Fruit fly (Drosophila melanogaster) whole organism, pupa: Measurements from ENCODE around the gene CG3061.

Source experiments
- CG10348 ChIP-seq: fragments of 200-800 bp; sonication (Bioruptor generic); IDR thresholded peaks from 2 replicates; pipeline ENCODE4 v1.3.6; 2022; ENCODE audit warnings: missing biosample characterization, missing genetic modification characterization
- CG12605 ChIP-seq: fragments of 200-800 bp; sonication (Bioruptor generic); IDR thresholded peaks from 2 replicates; pipeline ENCODE4 v1.3.6; 2022; ENCODE audit warnings: missing biosample characterization, missing genetic modification characterization
- CG13204 ChIP-seq: fragments of 200-800 bp; sonication (Bioruptor generic); optimal IDR thresholded peaks from 2 replicates; lab custom pipeline; 2018; ENCODE audit warnings: missing biosample characterization, mild to moderate bottlenecking, missing genetic modification characterization, moderate library complexity
- CG14655 ChIP-seq: fragments of 200-800 bp; sonication (Bioruptor generic); optimal IDR thresholded peaks from 3 replicates; lab custom pipeline; 2017; ENCODE audit warnings: mild to moderate bottlenecking, missing biosample characterization, missing genetic modification reagents, missing genetic modification characterization
- CG15710 ChIP-seq: fragments of 200-800 bp; sonication (Bioruptor generic); optimal IDR thresholded peaks from 2 replicates; lab custom pipeline; 2018; ENCODE audit warnings: missing biosample characterization, mild to moderate bottlenecking, missing genetic modification characterization, moderate library complexity
- CG17806 ChIP-seq: fragments of 200-800 bp; sonication (Bioruptor generic); optimal IDR thresholded peaks from 2 replicates; lab custom pipeline; 2018; ENCODE audit warnings: missing biosample characterization, mild to moderate bottlenecking, missing genetic modification characterization, moderate library complexity
- CG32121 ChIP-seq: fragments of 200-800 bp; sonication (Bioruptor generic); IDR thresholded peaks from 2 replicates; pipeline ENCODE4 v1.3.6; 2022; ENCODE audit warnings: missing biosample characterization, missing genetic modification characterization
- CG34367 ChIP-seq: fragments of 200-800 bp; sonication (Bioruptor generic); optimal IDR thresholded peaks from 2 replicates; lab custom pipeline; 2018; ENCODE audit warnings: missing biosample characterization, mild to moderate bottlenecking, missing genetic modification characterization
- CG4496 ChIP-seq: fragments of 200-800 bp; sonication (Bioruptor generic); IDR thresholded peaks from 3 replicates; pipeline ENCODE4 v1.3.6; 2022; ENCODE audit warnings: missing biosample characterization, missing genetic modification characterization
- CG8159 ChIP-seq: fragments of 200-800 bp; sonication (Bioruptor generic); optimal IDR thresholded peaks from 3 replicates; lab custom pipeline; 2018; ENCODE audit warnings: missing biosample characterization, mild to moderate bottlenecking, missing genetic modification characterization, moderate library complexity
- CG8301 ChIP-seq: fragments of 200-800 bp; sonication (Bioruptor generic); optimal IDR thresholded peaks from 2 replicates; lab custom pipeline; 2018; ENCODE audit warnings: missing biosample characterization, mild to moderate bottlenecking, missing genetic modification characterization
- CG9948 ChIP-seq: fragments of 200-800 bp; sonication (Bioruptor generic); optimal IDR thresholded peaks from 2 replicates; lab custom pipeline; 2018; ENCODE audit warnings: missing biosample characterization, mild to moderate bottlenecking, missing genetic modification characterization, moderate library complexity
- D1 ChIP-seq: fragments of 200-800 bp; sonication (Bioruptor generic); optimal IDR thresholded peaks from 2 replicates; lab custom pipeline; 2018; ENCODE audit warnings: missing biosample characterization, mild to moderate bottlenecking, missing genetic modification characterization, moderate library complexity
- EcR ChIP-seq: fragments of 200-800 bp; sonication (Bioruptor generic); optimal IDR thresholded peaks from 3 replicates; lab custom pipeline; 2019; ENCODE audit warnings: missing biosample characterization, missing genetic modification characterization, mild to moderate bottlenecking, moderate library complexity, missing genetic modification reagents
- Ets98B ChIP-seq: fragments of 200-800 bp; sonication (Bioruptor generic); IDR thresholded peaks from 2 replicates; pipeline ENCODE4 v1.3.6; 2022; ENCODE audit warnings: missing biosample characterization, missing genetic modification characterization
- Pif1A ChIP-seq: fragments of 200-800 bp; sonication (Bioruptor generic); optimal IDR thresholded peaks from 3 replicates; lab custom pipeline; 2016; ENCODE audit warnings: missing biosample characterization, missing genetic modification characterization
- Pif1B ChIP-seq: fragments of 200-800 bp; sonication (Bioruptor generic); optimal IDR thresholded peaks from 3 replicates; lab custom pipeline; 2016; ENCODE audit warnings: missing biosample characterization, missing genetic modification characterization
- Snoo ChIP-seq: fragments of 200-800 bp; sonication (Bioruptor generic); optimal IDR thresholded peaks from 3 replicates; lab custom pipeline; 2017; ENCODE audit warnings: missing biosample characterization, mild to moderate bottlenecking, missing genetic modification characterization, inconsistent platforms
- fd96Ca ChIP-seq: fragments of 200-800 bp; sonication (Bioruptor generic); IDR thresholded peaks from 3 replicates; pipeline ENCODE4 v1.3.6; 2022; ENCODE audit warnings: missing biosample characterization, missing genetic modification characterization
- gl ChIP-seq: fragments of 200-800 bp; sonication (Bioruptor generic); optimal IDR thresholded peaks from 2 replicates; lab custom pipeline; 2018; ENCODE audit warnings: missing biosample characterization, mild to moderate bottlenecking, missing genetic modification characterization
- rn ChIP-seq: fragments of 200-800 bp; sonication (Bioruptor generic); IDR thresholded peaks from 2 replicates; pipeline ENCODE4 v1.3.6; 2022; ENCODE audit warnings: missing biosample characterization, missing genetic modification characterization

Gene CG3061

dm6 chr3R:13997762-13998161, 34.4 kb upstream of the CG3061 start:
- TF ChIP-seq CG12605 (GFP tag; lab: Robert Waterston, UW) (no peak), CG9948 (no peak), fd96Ca (GFP tag; lab: Robert Waterston, UW) (no peak), CG15710 (tag; lab: Kevin White, UChicago) (no peak), CG17806 (no peak), CG34367 (tag; lab: Kevin White, UChicago) (no peak), rn (GFP tag; lab: Robert Waterston, UW) (no peak), Pif1B (GFP tag; lab: Kevin White, UChicago) (no peak), D1 (tag; lab: Kevin White, UChicago) (no peak), CG14655 (GFP tag; lab: Kevin White, UChicago) (no peak), CG8301 (no peak)

DNA sequence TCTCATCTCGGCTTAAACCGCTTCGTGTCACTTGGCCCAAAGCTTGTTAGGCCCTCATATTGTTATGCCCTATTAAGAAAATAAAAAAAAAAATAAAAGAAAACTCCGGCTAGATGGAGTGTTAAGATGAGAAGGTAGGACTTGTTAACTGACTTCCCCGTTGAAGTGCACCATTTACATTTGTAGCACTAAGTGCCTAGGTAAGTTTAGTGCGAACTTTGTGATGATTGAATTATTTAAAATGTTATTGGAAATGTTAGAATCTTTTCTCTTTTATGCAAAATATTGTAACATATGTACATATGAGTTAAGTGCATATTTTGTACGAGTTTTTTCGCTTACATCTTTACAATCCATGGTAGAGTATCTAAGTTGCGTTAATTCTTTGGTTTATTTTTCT, 34.0 kb upstream of the CG3061 start:
- TF ChIP-seq CG17806 (no peak), CG14655 (GFP tag; lab: Kevin White, UChicago) (no peak), CG34367 (tag; lab: Kevin White, UChicago) (no peak), CG13204 (GFP tag; lab: Kevin White, UChicago) (no peak), Snoo (tag; lab: Kevin White, UChicago) (no peak), CG10348 (GFP tag; lab: Robert Waterston, UW) (no peak), rn (GFP tag; lab: Robert Waterston, UW) (no peak), CG32121 (GFP tag; lab: Robert Waterston, UW) (no peak), Ets98B (GFP tag; lab: Robert Waterston, UW) (no peak), CG8301 (no peak), CG9948 (no peak), CG8159 (tag; lab: Kevin White, UChicago) (no peak), gl (tag; lab: Kevin White, UChicago) (no peak), Pif1A (no peak), CG12605 (GFP tag; lab: Robert Waterston, UW) (no peak), fd96Ca (GFP tag; lab: Robert Waterston, UW) (no peak)

DNA sequence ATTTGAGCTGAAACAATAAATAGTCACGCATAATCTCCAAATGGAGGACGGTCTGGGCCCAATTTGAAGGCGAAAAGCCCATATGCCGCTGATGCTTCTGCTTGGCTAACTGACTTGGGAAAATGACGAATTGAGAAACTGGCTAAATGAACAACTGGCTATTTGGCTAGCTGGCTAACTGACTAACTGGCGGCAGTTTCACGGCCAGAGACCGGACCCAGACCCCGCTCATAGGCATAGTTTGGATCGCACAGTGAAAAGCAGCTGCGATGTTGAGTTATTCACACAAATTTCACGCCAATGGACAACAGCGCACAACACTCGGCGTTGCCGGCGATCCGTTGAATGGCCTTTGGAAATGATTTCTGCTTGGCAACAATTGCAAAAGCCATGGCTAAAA, 33.6 kb upstream of the CG3061 start:
- TF ChIP-seq gl (tag; lab: Kevin White, UChicago): no peak
- TF ChIP-seq CG8301: no peak
- no peak for TF ChIP-seq Snoo (tag; lab: Kevin White, UChicago)
- no peak for TF ChIP-seq Pif1B (GFP tag; lab: Kevin White, UChicago)
- TF ChIP-seq CG14655 (GFP tag; lab: Kevin White, UChicago): no peak
- no peak for TF ChIP-seq CG34367 (tag; lab: Kevin White, UChicago)
- no peak for TF ChIP-seq Pif1A
- no peak for TF ChIP-seq D1 (tag; lab: Kevin White, UChicago)
- TF ChIP-seq CG4496 (GFP tag; lab: Robert Waterston, UW): no peak
- TF ChIP-seq CG15710 (tag; lab: Kevin White, UChicago): no peak
- no peak for TF ChIP-seq CG13204 (GFP tag; lab: Kevin White, UChicago)
- TF ChIP-seq CG10348 (GFP tag; lab: Robert Waterston, UW): no peak
- TF ChIP-seq CG32121 (GFP tag; lab: Robert Waterston, UW): no peak
- no peak for TF ChIP-seq CG9948
- TF ChIP-seq rn (GFP tag; lab: Robert Waterston, UW): no peak
- no peak for TF ChIP-seq EcR
- no peak for TF ChIP-seq Ets98B (GFP tag; lab: Robert Waterston, UW)
- TF ChIP-seq, all 21 proteins: peak for 0

DNA sequence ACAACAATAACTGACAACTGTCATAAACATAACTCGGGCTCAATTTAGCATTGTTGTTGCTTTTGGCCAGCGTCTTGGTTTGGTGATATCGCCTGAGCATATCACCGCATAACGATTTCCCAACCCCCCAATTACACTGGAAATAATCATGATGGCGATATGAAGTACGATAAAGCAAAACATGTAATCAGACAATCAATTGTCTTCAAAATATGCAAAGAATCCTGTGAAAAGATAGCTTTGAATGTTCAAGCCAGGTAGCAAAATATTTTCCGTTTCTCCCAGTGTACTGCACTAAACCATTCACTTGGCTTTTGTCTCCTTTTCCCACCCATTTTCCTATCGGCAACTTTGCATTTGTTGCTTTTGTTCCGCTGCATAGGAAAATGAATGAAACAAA, 32.6 kb upstream of the CG3061 start:
- TF ChIP-seq CG15710 (tag; lab: Kevin White, UChicago) (no peak), CG8301 (peak; percentile 84), rn (GFP tag; lab: Robert Waterston, UW) (peak; percentile 72), fd96Ca (GFP tag; lab: Robert Waterston, UW) (peak; percentile 91), Pif1A (peak; percentile 62), CG32121 (GFP tag; lab: Robert Waterston, UW) (peak; percentile 86), CG4496 (GFP tag; lab: Robert Waterston, UW) (peak; percentile 89), CG14655 (GFP tag; lab: Kevin White, UChicago) (peak; percentile 75), EcR (no peak), gl (tag; lab: Kevin White, UChicago) (no peak), CG10348 (GFP tag; lab: Robert Waterston, UW) (peak; percentile 61), CG34367 (tag; lab: Kevin White, UChicago) (no peak), D1 (tag; lab: Kevin White, UChicago) (no peak), CG13204 (GFP tag; lab: Kevin White, UChicago) (no peak), Pif1B (GFP tag; lab: Kevin White, UChicago) (peak; percentile 17), CG12605 (GFP tag; lab: Robert Waterston, UW) (peak; percentile 79), CG17806 (peak; percentile 43), Ets98B (GFP tag; lab: Robert Waterston, UW) (peak; percentile 94), CG9948 (no peak), Snoo (tag; lab: Kevin White, UChicago) (no peak), CG8159 (tag; lab: Kevin White, UChicago) (peak; percentile 24)

DNA sequence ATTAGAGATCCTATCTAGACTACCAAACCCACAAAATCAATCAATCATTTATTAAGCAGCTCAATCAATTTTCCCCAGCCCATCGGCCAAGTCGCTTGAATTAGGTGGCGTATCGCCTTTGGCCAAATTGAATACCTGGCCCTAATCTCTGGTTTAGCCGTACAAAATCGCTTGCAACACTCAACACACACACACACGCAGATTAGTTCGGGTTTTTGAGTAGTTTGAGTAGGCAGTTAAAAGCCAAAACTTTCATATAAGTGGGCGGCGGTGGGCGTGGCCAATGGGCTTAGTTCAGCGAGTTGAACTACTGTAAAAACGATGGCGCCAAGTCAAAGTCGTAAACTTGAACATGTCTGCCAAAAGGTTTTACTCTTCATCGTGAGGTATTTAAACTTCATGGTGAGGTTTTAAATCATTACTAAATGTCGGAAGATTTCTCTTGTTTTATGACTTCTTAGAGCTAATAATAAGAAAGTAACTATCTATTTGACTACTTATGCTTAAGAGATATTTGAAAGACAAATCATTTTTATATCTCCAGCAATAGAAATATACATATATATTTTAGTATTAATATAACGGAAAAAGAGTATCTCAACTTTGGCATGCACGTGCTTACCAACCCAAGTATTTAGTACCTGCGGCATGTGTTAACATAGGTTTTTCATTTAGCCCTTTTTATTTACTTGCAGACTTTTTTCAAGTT, 30.8 kb upstream of the CG3061 start:
- TF ChIP-seq CG8159 (tag; lab: Kevin White, UChicago) (no peak), EcR (no peak), rn (GFP tag; lab: Robert Waterston, UW) (no peak), D1 (tag; lab: Kevin White, UChicago) (no peak), CG17806 (no peak), CG4496 (GFP tag; lab: Robert Waterston, UW) (no peak), Pif1B (GFP tag; lab: Kevin White, UChicago) (no peak), CG14655 (GFP tag; lab: Kevin White, UChicago) (no peak), gl (tag; lab: Kevin White, UChicago) (no peak), CG9948 (no peak), Ets98B (GFP tag; lab: Robert Waterston, UW) (no peak), Snoo (tag; lab: Kevin White, UChicago) (no peak), CG10348 (GFP tag; lab: Robert Waterston, UW) (no peak), Pif1A (no peak), CG8301 (no peak), CG34367 (tag; lab: Kevin White, UChicago) (no peak)
